Worm (Caenorhabditis elegans): ENCODE results near the gene Y19D2B.2.
A peak's percentile ranks its signal among the peaks of the same experiment; 100 is the strongest.

The Y19D2B.2 gene

DNA sequence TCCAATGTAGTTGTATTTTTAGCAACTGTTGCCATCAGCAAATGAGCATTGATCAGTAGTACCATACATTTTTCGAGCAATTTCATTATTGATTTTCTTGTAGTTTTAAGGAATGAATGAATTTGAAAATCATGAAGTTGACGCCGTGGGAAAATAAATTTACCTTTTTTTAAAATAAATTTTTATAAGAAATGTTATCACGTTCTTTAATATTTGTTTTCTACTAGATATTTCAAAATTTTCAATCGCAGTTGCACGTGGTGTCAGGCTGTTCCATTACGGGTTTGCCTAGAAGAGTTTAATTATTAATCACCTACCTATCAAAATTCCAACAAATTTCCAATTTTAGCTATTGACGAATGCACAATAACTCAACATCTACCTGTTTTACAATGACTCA is 32.7 kb downstream of the Y19D2B.2 start, which contains the start of gene R03D7.8:
Gene R03D7.8 (minus strand): TSS at position 101 of the 400 bp plus-strand sequence.
- TF ChIP-seq elt-3 (tag; optimal IDR thresholded peaks at IDR 0.05) = no peak
- TF ChIP-seq nhr-237 (tag; optimal IDR thresholded peaks at IDR 0.05) = no peak
- no peak for TF ChIP-seq nhr-76 (tag; optimal IDR thresholded peaks at IDR 0.05)

DNA sequence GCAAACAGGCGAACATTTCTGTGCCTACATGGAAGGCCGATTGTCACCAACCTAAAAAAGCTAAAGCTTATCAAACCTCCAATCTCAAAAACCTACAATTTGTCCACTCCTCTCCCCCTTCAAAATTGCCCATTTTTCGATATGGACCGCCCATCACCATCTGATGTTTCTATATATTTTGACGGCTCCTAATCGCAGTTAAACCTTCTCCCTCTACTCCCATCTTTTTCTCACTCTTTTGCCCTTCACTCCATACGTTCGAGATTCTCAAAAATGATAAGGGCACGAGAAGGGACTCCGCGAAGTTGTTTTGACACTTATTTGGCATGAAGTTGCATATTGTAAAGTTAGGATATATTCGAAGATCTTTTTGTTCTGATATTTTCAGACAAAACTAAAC is 35.1 kb downstream of the Y19D2B.2 start:
- TF ChIP-seq ztf-11 (tag; optimal IDR thresholded peaks at IDR 0.05) (no peak), elt-3 (tag; optimal IDR thresholded peaks at IDR 0.05) (no peak), bed-3 (GFP tag; optimal IDR thresholded peaks at IDR 0.05) (no peak), hlh-1 (tag; optimal IDR thresholded peaks at IDR 0.05) (no peak), M03D4.4 (tag; optimal IDR thresholded peaks at IDR 0.05) (no peak), unc-120 (tag; optimal IDR thresholded peaks at IDR 0.05; ENCODE audit: poor library complexity, severe bottlenecking) (no peak), ceh-43 (GFP tag; optimal IDR thresholded peaks at IDR 0.05) (no peak), lin-13 (tag; optimal IDR thresholded peaks at IDR 0.05) (no peak), nhr-2 (tag; optimal IDR thresholded peaks at IDR 0.05) (no peak)

DNA sequence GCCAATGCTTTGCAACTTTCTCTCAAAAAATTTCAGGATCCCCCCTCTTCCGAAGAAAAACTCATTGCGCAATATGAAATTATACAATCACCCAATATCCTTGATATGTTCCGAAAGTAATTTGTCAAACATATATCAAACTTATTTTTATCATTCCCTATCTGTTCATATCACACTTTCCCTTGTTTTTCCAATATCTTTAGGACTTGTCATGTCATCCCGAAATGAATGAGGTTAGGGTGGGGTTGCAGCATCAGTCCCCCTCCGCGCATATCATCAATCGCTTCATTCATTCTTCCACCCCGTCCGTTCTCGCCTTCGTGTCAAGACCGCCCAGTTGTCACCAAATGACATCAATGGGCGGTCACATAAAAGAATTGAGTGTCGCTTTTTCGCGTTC is 35.6 kb downstream of the Y19D2B.2 start:
- TF ChIP-seq nhr-12 (tag; optimal IDR thresholded peaks at IDR 0.05) (no peak), cnd-1 (tag; optimal IDR thresholded peaks at IDR 0.05) (no peak), sem-2 (GFP tag; optimal IDR thresholded peaks at IDR 0.05) (no peak), mab-5 (tag; optimal IDR thresholded peaks at IDR 0.05) (no peak), elt-3 (tag; optimal IDR thresholded peaks at IDR 0.05) (peak; percentile 66), unc-62 (GFP tag; optimal IDR thresholded peaks at IDR 0.05) (peak; percentile 72), bed-3 (GFP tag; optimal IDR thresholded peaks at IDR 0.05) (no peak), nhr-28 (tag; optimal IDR thresholded peaks at IDR 0.05) (no peak), M03D4.4 (tag; optimal IDR thresholded peaks at IDR 0.05) (no peak), lin-32 (GFP tag; optimal IDR thresholded peaks at IDR 0.05) (no peak), zip-8 (tag; optimal IDR thresholded peaks at IDR 0.05) (peak; percentile 76), nhr-2 (tag; optimal IDR thresholded peaks at IDR 0.05) (no peak), elt-1 (tag; optimal IDR thresholded peaks at IDR 0.05; ENCODE audit: borderline replicate concordance, insufficient read depth) (no peak), mep-1 (tag; optimal IDR thresholded peaks at IDR 0.05) (no peak), nhr-76 (tag; optimal IDR thresholded peaks at IDR 0.05) (no peak), sptf-1 (tag; optimal IDR thresholded peaks at IDR 0.05) (no peak), drap-1 (GFP tag; optimal IDR thresholded peaks at IDR 0.05) (no peak), ztf-11 (tag; optimal IDR thresholded peaks at IDR 0.05) (no peak), snpc-4 (tag; optimal IDR thresholded peaks at IDR 0.05) (no peak), pha-4 (tag; optimal IDR thresholded peaks at IDR 0.05) (no peak), ceh-43 (GFP tag; optimal IDR thresholded peaks at IDR 0.05) (no peak)

DNA sequence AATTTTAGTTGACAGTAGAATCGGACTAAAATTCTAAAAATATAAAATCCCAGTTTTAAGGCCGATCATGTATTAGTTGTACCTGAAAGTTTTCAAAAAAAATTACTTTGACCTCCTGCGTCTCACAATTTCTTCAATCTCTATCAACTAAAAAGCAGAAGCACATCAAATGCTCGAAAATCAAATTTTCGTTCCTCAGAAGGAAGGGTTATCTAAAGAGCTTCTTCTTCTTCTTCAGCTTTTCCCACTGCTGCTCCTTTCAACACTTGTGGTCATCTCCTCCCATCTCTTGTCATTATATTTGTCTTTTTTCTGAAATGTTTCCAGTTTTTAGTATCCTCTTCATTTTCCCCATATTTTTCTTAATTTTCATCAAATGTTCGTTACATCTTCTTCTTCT is 40.7 kb downstream of the Y19D2B.2 start:
- TF ChIP-seq sem-2 (GFP tag; optimal IDR thresholded peaks at IDR 0.05) (no peak), unc-62 (GFP tag; optimal IDR thresholded peaks at IDR 0.05) (no peak), lin-13 (tag; optimal IDR thresholded peaks at IDR 0.05) (no peak), ceh-43 (GFP tag; optimal IDR thresholded peaks at IDR 0.05) (no peak), mls-2 (tag; optimal IDR thresholded peaks at IDR 0.05) (no peak), ces-1 (GFP tag; optimal IDR thresholded peaks at IDR 0.05) (peak; percentile 71)

DNA sequence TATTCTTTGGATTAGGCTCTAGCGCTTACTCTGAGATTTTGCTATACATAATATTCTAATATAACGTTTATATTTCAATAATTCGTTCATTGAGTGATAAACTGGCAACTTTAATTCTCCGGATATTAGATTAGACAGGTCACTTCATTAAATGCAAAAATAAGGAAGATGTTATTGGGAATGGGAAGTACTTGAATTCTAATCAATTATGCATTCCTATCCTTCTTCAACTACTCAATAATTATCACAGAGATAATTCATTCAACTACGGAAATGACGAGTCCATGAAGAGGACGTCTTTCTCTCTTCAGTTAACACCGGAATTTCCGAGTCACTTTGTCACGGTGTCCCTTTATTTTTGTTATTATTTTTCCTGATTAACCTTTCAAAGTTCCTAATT is 46.6 kb downstream of the Y19D2B.2 start:
- TF ChIP-seq ces-1 (GFP tag; optimal IDR thresholded peaks at IDR 0.05) (peak; percentile 50), bed-3 (GFP tag; optimal IDR thresholded peaks at IDR 0.05) (no peak)

ce11 chrII:10971677-10972076 is 47.6 kb downstream of the Y19D2B.2 start:
- TF ChIP-seq ces-1 (GFP tag; optimal IDR thresholded peaks at IDR 0.05) = peak; percentile 72
- TF ChIP-seq tbx-8 (GFP tag; optimal IDR thresholded peaks at IDR 0.05) = no peak

All from whole organism, mixed stage, embryonic.